Worm (Caenorhabditis elegans) whole organism, L3 larva: ENCODE results near the gene rpc-11.

ENCODE experiments used
- ama-1 ChIP-seq: fragments of 150-350 bp; optimal IDR thresholded peaks from 2 replicates; lab custom pipeline; 2018
- ceh-82 ChIP-seq: fragments of 150-350 bp; optimal IDR thresholded peaks from 2 replicates; lab custom pipeline; 2014; ENCODE audit warnings: missing biosample characterization, missing genetic modification characterization
- ceh-9 ChIP-seq: sonication (generic microtip); optimal IDR thresholded peaks from 2 replicates; lab custom pipeline; 2018; ENCODE audit warnings: missing biosample characterization, missing genetic modification characterization
- lin-39 ChIP-seq: fragments of 150-350 bp; optimal IDR thresholded peaks from 2 replicates; lab custom pipeline; 2018; ENCODE audit warnings: missing biosample characterization, missing genetic modification reagents, missing genetic modification characterization
- nhr-11 ChIP-seq: fragments of 150-350 bp; optimal IDR thresholded peaks from 2 replicates; lab custom pipeline; 2014; ENCODE audit warnings: missing biosample characterization, missing genetic modification characterization

DNA sequence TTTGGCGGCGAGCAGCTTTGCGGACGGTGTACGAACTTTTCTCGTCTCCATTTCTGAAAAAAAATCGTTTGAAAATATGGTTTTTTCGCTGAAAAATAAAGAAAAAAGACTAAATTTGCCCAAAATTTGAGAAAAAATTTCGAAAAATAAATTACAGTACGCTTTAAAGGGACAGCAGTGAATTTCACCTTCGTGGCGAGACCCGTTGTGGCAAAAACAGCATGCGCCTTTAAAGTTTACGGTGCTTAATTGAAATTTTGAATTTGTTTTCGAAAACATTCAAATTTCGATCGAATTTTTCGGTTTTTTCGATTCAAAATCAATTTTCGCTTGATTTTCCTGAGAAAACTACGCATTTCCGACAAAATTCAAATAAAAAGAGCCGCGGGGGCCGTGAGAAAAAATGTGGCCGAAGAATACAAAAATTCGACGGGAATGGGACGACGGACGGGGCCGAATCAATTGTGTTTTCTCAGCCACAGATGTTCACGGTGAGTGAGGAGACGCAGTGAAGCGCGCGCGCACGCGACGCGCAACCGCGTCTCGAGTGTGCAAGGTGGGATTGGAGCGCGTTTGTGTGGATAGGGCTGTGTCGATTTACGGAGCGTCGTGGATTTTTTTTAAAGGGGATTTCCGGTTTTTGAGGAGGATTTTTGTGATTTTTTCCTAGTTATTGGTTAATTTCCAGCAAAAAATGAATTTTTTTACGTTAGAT is 10.1 kb upstream of the rpc-11 start, which contains the start of gene Y77E11A.7:
- TF ChIP-seq lin-39 (tag; lab: Kevin White, UChicago) (peak; percentile 100), ceh-82 (tag; lab: Kevin White, UChicago) (no peak), nhr-11 (peak; percentile 54), ceh-9 (tag; lab: Kevin White, UChicago) (no peak), ama-1 (peak; percentile 46)
